Worm (Caenorhabditis elegans) whole organism, L1 larva: ENCODE results near the gene acp-5.

Experiments used
- C04F5.9 ChIP-seq: sonication (generic microtip); optimal IDR thresholded peaks from 2 replicates; lab custom pipeline; 2016; ENCODE audit warnings: missing genetic modification characterization, missing compliant biosample characterization
- C16A3.4 ChIP-seq: fragments of 150-350 bp; optimal IDR thresholded peaks from 2 replicates; lab custom pipeline; 2014; ENCODE audit warnings: missing biosample characterization, missing genetic modification characterization
- aha-1 ChIP-seq: fragments of 150-350 bp; optimal IDR thresholded peaks from 2 replicates; lab custom pipeline; 2014; ENCODE audit warnings: missing biosample characterization, missing genetic modification characterization
- ama-1 ChIP-seq: fragments of 150-350 bp; optimal IDR thresholded peaks from 2 replicates; lab custom pipeline; 2014
- ceh-63 ChIP-seq: fragments of 200-800 bp; sonication (Bioruptor generic); optimal IDR thresholded peaks from 2 replicates; lab custom pipeline; 2018; ENCODE audit warnings: mild to moderate bottlenecking, missing genetic modification characterization, missing compliant biosample characterization
- ceh-82 ChIP-seq, 3 experiments: fragments of 150-350 bp in 1 of 3; sonication (generic microtip) in 2 of 3; optimal IDR thresholded peaks; 2 replicates each; lab custom pipeline; 2014 to 2017; ENCODE audit warnings: missing biosample characterization in 3 of 3, missing genetic modification characterization in 3 of 3
- ces-1 ChIP-seq: fragments of 150-350 bp; optimal IDR thresholded peaks from 2 replicates; lab custom pipeline; 2014; ENCODE audit warnings: missing biosample characterization, missing genetic modification reagents, missing genetic modification characterization
- dpl-1 ChIP-seq, 3 experiments: fragments of 150-350 bp in 2 of 3; sonication (generic microtip) in 1 of 3; optimal IDR thresholded peaks; 2 replicates each; lab custom pipeline; 2014 to 2017; ENCODE audit warnings: missing biosample characterization in 3 of 3, missing genetic modification characterization in 3 of 3, missing genetic modification reagents in 3 of 3
- dsc-1 ChIP-seq: sonication (generic microtip); optimal IDR thresholded peaks from 2 replicates; lab custom pipeline; 2016; ENCODE audit warnings: mild to moderate bottlenecking, missing genetic modification characterization, missing compliant biosample characterization
- efl-1 ChIP-seq, 4 experiments: fragments of 150-350 bp; optimal IDR thresholded peaks in 3 of 4; peaks in 1 of 4; 1 replicate in 1 of 4; 2 replicates in 3 of 4; lab custom pipeline; 2014; ENCODE audit warnings: missing biosample characterization in 2 of 4, missing genetic modification characterization in 2 of 4, missing genetic modification reagents in 2 of 4
- egl-13 ChIP-seq: sonication (generic microtip); optimal IDR thresholded peaks from 2 replicates; lab custom pipeline; 2016; ENCODE audit warnings: missing genotype, missing genetic modification reagents, missing genetic modification characterization, missing compliant biosample characterization
- elt-2 ChIP-seq: sonication (generic microtip); optimal IDR thresholded peaks from 2 replicates; lab custom pipeline; 2016; ENCODE audit warnings: missing genetic modification characterization, mild to moderate bottlenecking, inconsistent platforms, missing compliant biosample characterization, missing genetic modification reagents
- elt-3 ChIP-seq, 6 experiments: fragments of 150-350 bp in 1 of 6; sonication (generic microtip); optimal IDR thresholded peaks; 2 replicates each; lab custom pipeline; 2017 to 2018; ENCODE audit warnings: missing biosample characterization in 6 of 6, missing genetic modification characterization in 6 of 6, inconsistent platforms in 1 of 6
- ets-5 ChIP-seq: fragments of 200-800 bp; sonication (Bioruptor generic); IDR thresholded peaks from 2 replicates; pipeline ENCODE4 v1.3.6; 2022; ENCODE audit warnings: missing genetic modification characterization, missing compliant biosample characterization
- fkh-10 ChIP-seq: sonication (generic microtip); optimal IDR thresholded peaks from 2 replicates; lab custom pipeline; 2017; ENCODE audit warnings: missing biosample characterization, missing genetic modification reagents, missing genetic modification characterization
- fkh-8 ChIP-seq: sonication (generic microtip); optimal IDR thresholded peaks from 2 replicates; lab custom pipeline; 2016; ENCODE audit warnings: mild to moderate bottlenecking, missing genetic modification characterization, missing compliant biosample characterization
- hlh-4 ChIP-seq: sonication (generic microtip); optimal IDR thresholded peaks from 2 replicates; lab custom pipeline; 2016; ENCODE audit warnings: mild to moderate bottlenecking, missing genetic modification characterization, missing compliant biosample characterization
- jun-1 ChIP-seq: fragments of 150-350 bp; optimal IDR thresholded peaks from 2 replicates; lab custom pipeline; 2014; ENCODE audit warnings: missing biosample characterization, missing genetic modification reagents, missing genetic modification characterization
- lin-14 ChIP-seq: fragments of 200-800 bp; sonication (Bioruptor generic); optimal IDR thresholded peaks from 2 replicates; lab custom pipeline; 2018; ENCODE audit warnings: mild to moderate bottlenecking, missing genetic modification characterization, moderate library complexity, missing compliant biosample characterization
- lin-15B ChIP-seq: fragments of 150-350 bp; sonication (generic microtip); optimal IDR thresholded peaks from 3 replicates; lab custom pipeline; 2014; ENCODE audit warnings: missing biosample characterization, missing genetic modification characterization
- lin-39 ChIP-seq: fragments of 150-350 bp; optimal IDR thresholded peaks from 2 replicates; lab custom pipeline; 2014; ENCODE audit warnings: missing biosample characterization, missing genetic modification reagents, missing genetic modification characterization
- mdl-1 ChIP-seq, 2 experiments: fragments of 150-350 bp; optimal IDR thresholded peaks; 2 replicates each; lab custom pipeline; 2014 to 2017; ENCODE audit warnings: missing biosample characterization in 2 of 2, missing genetic modification characterization in 2 of 2, inconsistent platforms in 1 of 2
- mep-1 ChIP-seq: fragments of 150-350 bp; optimal IDR thresholded peaks from 2 replicates; lab custom pipeline; 2014; ENCODE audit warnings: missing biosample characterization, missing genetic modification characterization
- nhr-19 ChIP-seq: fragments of 200-800 bp; sonication (Bioruptor generic); conservative IDR thresholded peaks from 2 replicates; pipeline ENCODE4 v1.3.6; 2022; ENCODE audit warnings: missing genetic modification characterization, missing compliant biosample characterization
- nhr-28 ChIP-seq: fragments of 150-350 bp; optimal IDR thresholded peaks from 2 replicates; lab custom pipeline; 2014; ENCODE audit warnings: missing biosample characterization, missing genetic modification characterization
- nhr-71 ChIP-seq: sonication (generic microtip); optimal IDR thresholded peaks from 2 replicates; lab custom pipeline; 2016; ENCODE audit warnings: mild to moderate bottlenecking, missing genetic modification characterization, moderate library complexity, missing compliant biosample characterization
- nhr-77 ChIP-seq: fragments of 150-350 bp; optimal IDR thresholded peaks from 2 replicates; lab custom pipeline; 2014; ENCODE audit warnings: missing biosample characterization, missing genetic modification characterization
- nhr-85 ChIP-seq: sonication (generic microtip); peaks from one replicate; lab custom pipeline; 2016; ENCODE audit warnings: missing genetic modification characterization, inconsistent platforms, missing compliant biosample characterization
- nhr-90 ChIP-seq: sonication (generic microtip); optimal IDR thresholded peaks from 2 replicates; lab custom pipeline; 2016; ENCODE audit warnings: mild to moderate bottlenecking, missing genetic modification characterization, missing compliant biosample characterization; ENCODE audit not compliant: poor library complexity
- skn-1 ChIP-seq: fragments of 150-350 bp; optimal IDR thresholded peaks from 2 replicates; lab custom pipeline; 2014; ENCODE audit warnings: missing biosample characterization, missing genetic modification characterization
- snpc-4 ChIP-seq: fragments of 150-350 bp; optimal IDR thresholded peaks from 2 replicates; lab custom pipeline; 2014; ENCODE audit warnings: missing biosample characterization, missing genetic modification characterization
- snu-23 ChIP-seq: sonication (generic microtip); optimal IDR thresholded peaks from 2 replicates; lab custom pipeline; 2016; ENCODE audit warnings: missing genetic modification characterization, missing compliant biosample characterization
- sptf-1 ChIP-seq: fragments of 150-350 bp; optimal IDR thresholded peaks from 2 replicates; lab custom pipeline; 2014; ENCODE audit warnings: missing biosample characterization, missing genetic modification characterization
- tbx-2 ChIP-seq: sonication (generic microtip); optimal IDR thresholded peaks from 2 replicates; lab custom pipeline; 2016; ENCODE audit warnings: missing genetic modification characterization, missing compliant biosample characterization
- tlp-1 ChIP-seq: fragments of 150-350 bp; optimal IDR thresholded peaks from 2 replicates; lab custom pipeline; 2014; ENCODE audit warnings: missing biosample characterization, missing genetic modification characterization
- unc-62 ChIP-seq: fragments of 150-350 bp; optimal IDR thresholded peaks from 2 replicates; lab custom pipeline; 2014; ENCODE audit warnings: missing biosample characterization, missing genetic modification reagents, missing genetic modification characterization
- unc-86 ChIP-seq: sonication (generic microtip); optimal IDR thresholded peaks from 2 replicates; lab custom pipeline; 2016; ENCODE audit warnings: missing genetic modification characterization, missing compliant biosample characterization
- unc-98 ChIP-seq: fragments of 200-800 bp; sonication (Bioruptor generic); IDR thresholded peaks from 2 replicates; pipeline ENCODE4 v1.3.6; 2022; ENCODE audit warnings: missing genetic modification characterization, missing compliant biosample characterization
- xbp-1 ChIP-seq: sonication (generic microtip); optimal IDR thresholded peaks from 2 replicates; lab custom pipeline; 2016; ENCODE audit warnings: missing genetic modification characterization, missing compliant biosample characterization
- zag-1 ChIP-seq: fragments of 150-350 bp; optimal IDR thresholded peaks from 2 replicates; lab custom pipeline; 2014; ENCODE audit warnings: missing biosample characterization, missing genetic modification characterization
- zip-4 ChIP-seq: fragments of 200-800 bp; sonication (Bioruptor generic); optimal IDR thresholded peaks from 2 replicates; lab custom pipeline; 2018; ENCODE audit warnings: mild to moderate bottlenecking, missing genetic modification characterization, moderate library complexity, missing compliant biosample characterization
- ztf-4 ChIP-seq: fragments of 150-350 bp; optimal IDR thresholded peaks from 2 replicates; lab custom pipeline; 2014; ENCODE audit warnings: missing biosample characterization, missing genetic modification characterization

acp-5 gene

DNA sequence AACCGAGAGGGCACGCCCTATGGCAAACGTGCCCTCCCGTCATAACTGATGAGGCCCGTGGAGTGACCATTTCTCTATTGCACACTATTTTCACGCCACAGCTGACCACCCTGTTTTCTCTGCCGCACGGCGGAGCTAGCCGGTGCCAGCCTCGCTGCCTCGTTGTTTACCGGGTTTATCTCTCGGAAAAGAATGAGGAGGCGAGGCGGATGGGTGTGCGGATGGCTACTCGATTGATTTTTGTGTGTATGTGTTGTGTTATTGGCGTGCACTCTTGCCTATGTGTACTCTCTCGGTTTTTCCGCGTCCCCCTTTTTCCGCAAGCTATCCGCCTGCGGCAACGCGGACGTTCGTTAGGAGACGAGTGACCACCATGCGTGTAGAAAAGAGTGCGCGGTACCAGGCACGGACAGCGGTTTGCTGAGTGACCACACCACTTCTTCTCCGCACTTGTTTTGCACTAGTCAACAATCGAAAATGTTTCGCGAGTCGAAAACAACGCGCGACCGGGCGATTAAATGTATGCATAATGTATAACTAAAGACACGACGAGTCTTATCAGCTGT lies 17.2 kb upstream of the acp-5 start (continued):
- TF ChIP-seq tbx-2 (peak; percentile 50), jun-1 (tag; lab: Kevin White, UChicago) (peak; percentile 83), ces-1 (GFP tag; lab: Kevin White, UChicago) (no peak), ama-1 (lab: Kevin White, UChicago) (no peak), zip-4 (GFP tag; lab: Kevin White, UChicago) (no peak), dpl-1 (GFP tag; optimal IDR thresholded peaks at IDR 0.05; lab: Kevin White, UChicago) (no peak), ceh-82 (tag; optimal IDR thresholded peaks at IDR 0.05; lab: Kevin White, UChicago) (peak; percentile 10 to 45 (median 14)), C16A3.4 (tag; lab: Kevin White, UChicago) (peak; percentile 41), dsc-1 (peak; percentile 28), nhr-77 (no peak), snpc-4 (tag; lab: Kevin White, UChicago) (no peak), zag-1 (no peak), ztf-4 (tag; lab: Kevin White, UChicago) (peak; percentile 89), unc-62 (GFP tag; lab: Kevin White, UChicago) (no peak), skn-1 (tag; lab: Kevin White, UChicago) (no peak), xbp-1 (peak; percentile 16), sptf-1 (tag; lab: Kevin White, UChicago) (no peak), egl-13 (tag; lab: Kevin White, UChicago) (peak; percentile 56), hlh-4 (no peak), efl-1 (optimal IDR thresholded peaks at IDR 0.05; lab: Kevin White, UChicago) (no peak), efl-1 (GFP tag; optimal IDR thresholded peaks at IDR 0.05 in 1 of 2; lab: Kevin White, UChicago) (peak in 1 of 2 experiments; percentile 16), ceh-63 (GFP tag; lab: Kevin White, UChicago) (no peak), unc-86 (peak; percentile 28), fkh-10 (GFP tag; lab: Kevin White, UChicago) (peak; percentile 78), nhr-28 (no peak), nhr-90 (tag; lab: Kevin White, UChicago) (no peak), mdl-1 (tag; optimal IDR thresholded peaks at IDR 0.05; lab: Kevin White, UChicago) (peak in 1 of 2 experiments; percentile 47), fkh-8 (tag; lab: Kevin White, UChicago) (peak; percentile 72), nhr-71 (tag; lab: Kevin White, UChicago) (peak; percentile 77), nhr-85 (tag; lab: Kevin White, UChicago) (peak; percentile 86), elt-3 (tag; optimal IDR thresholded peaks at IDR 0.05; lab: Kevin White, UChicago) (no peak), C04F5.9 (tag; lab: Kevin White, UChicago) (no peak), mep-1 (tag; lab: Kevin White, UChicago) (no peak), unc-98 (no peak), elt-2 (tag; lab: Kevin White, UChicago) (no peak), snu-23 (GFP tag; lab: Kevin White, UChicago) (peak; percentile 55), lin-39 (tag; lab: Kevin White, UChicago) (no peak), aha-1 (tag; lab: Kevin White, UChicago) (no peak), ets-5 (no peak), nhr-19 (peak; percentile 44; the same call in 1 of the 2 replicates), lin-15B (tag; lab: Kevin White, UChicago) (no peak), tlp-1 (tag; lab: Kevin White, UChicago) (no peak), lin-14 (peak; percentile 92)

DNA sequence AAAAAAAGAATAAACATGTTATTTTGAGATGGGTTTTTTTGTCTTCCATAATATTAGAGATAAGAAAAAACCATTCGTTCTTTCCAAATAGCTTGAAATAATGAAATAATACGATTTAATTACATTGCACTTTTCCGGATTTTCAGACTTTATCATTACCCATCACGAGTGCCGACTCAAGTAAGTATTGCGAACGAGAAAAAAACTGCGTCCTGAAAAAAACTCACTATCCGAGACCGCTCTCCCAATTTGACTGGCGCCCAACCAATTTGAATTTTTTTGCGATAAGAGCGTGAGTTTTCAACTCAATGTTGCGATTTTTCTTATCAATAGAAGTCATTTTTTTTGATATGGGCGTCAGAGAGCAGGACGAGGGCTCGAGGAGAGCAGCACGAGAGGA lies 16.2 kb upstream of the acp-5 start:
- TF ChIP-seq ceh-63 (GFP tag; lab: Kevin White, UChicago) (no peak), elt-2 (tag; lab: Kevin White, UChicago) (peak; percentile 83)
- TF ChIP-seq, all 84 proteins: peak for 1
